Worm (Caenorhabditis elegans) whole organism, L1 larva: ENCODE results near the gene K08D12.8.

Source experiments
- C04F5.9 ChIP-seq: sonication (generic microtip); optimal IDR thresholded peaks from 2 replicates; lab custom pipeline; 2016; ENCODE audit warnings: missing genetic modification characterization, missing compliant biosample characterization
- C16A3.4 ChIP-seq: fragments of 150-350 bp; optimal IDR thresholded peaks from 2 replicates; lab custom pipeline; 2014; ENCODE audit warnings: missing biosample characterization, missing genetic modification characterization
- C34B4.2 ChIP-seq: sonication (generic microtip); optimal IDR thresholded peaks from 2 replicates; lab custom pipeline; 2017; ENCODE audit warnings: mild to moderate bottlenecking, missing genetic modification characterization, missing compliant biosample characterization
- F16B12.6 ChIP-seq: fragments of 150-350 bp; optimal IDR thresholded peaks from 2 replicates; lab custom pipeline; 2014; ENCODE audit warnings: missing biosample characterization, missing genetic modification characterization
- aha-1 ChIP-seq: fragments of 150-350 bp; optimal IDR thresholded peaks from 2 replicates; lab custom pipeline; 2014; ENCODE audit warnings: missing biosample characterization, missing genetic modification characterization
- ama-1 ChIP-seq: fragments of 150-350 bp; optimal IDR thresholded peaks from 2 replicates; lab custom pipeline; 2014
- blmp-1 ChIP-seq: fragments of 150-350 bp; optimal IDR thresholded peaks from 2 replicates; lab custom pipeline; 2014; ENCODE audit warnings: missing biosample characterization, missing genetic modification characterization
- ceh-63 ChIP-seq: fragments of 200-800 bp; sonication (Bioruptor generic); optimal IDR thresholded peaks from 2 replicates; lab custom pipeline; 2018; ENCODE audit warnings: mild to moderate bottlenecking, missing genetic modification characterization, missing compliant biosample characterization
- ceh-8 ChIP-seq: fragments of 200-800 bp; sonication (Bioruptor generic); optimal IDR thresholded peaks from 2 replicates; lab custom pipeline; 2018; ENCODE audit warnings: mild to moderate bottlenecking, missing genetic modification characterization, moderate library complexity, missing compliant biosample characterization
- ceh-82 ChIP-seq, 3 experiments: fragments of 150-350 bp in 1 of 3; sonication (generic microtip) in 2 of 3; optimal IDR thresholded peaks; 2 replicates each; lab custom pipeline; 2014 to 2017; ENCODE audit warnings: missing biosample characterization in 3 of 3, missing genetic modification characterization in 3 of 3
- ceh-90 ChIP-seq: sonication (generic microtip); optimal IDR thresholded peaks from 2 replicates; lab custom pipeline; 2016; ENCODE audit warnings: missing genetic modification characterization, missing compliant biosample characterization
- ces-1 ChIP-seq: fragments of 150-350 bp; optimal IDR thresholded peaks from 2 replicates; lab custom pipeline; 2014; ENCODE audit warnings: missing biosample characterization, missing genetic modification reagents, missing genetic modification characterization
- dsc-1 ChIP-seq: sonication (generic microtip); optimal IDR thresholded peaks from 2 replicates; lab custom pipeline; 2016; ENCODE audit warnings: mild to moderate bottlenecking, missing genetic modification characterization, missing compliant biosample characterization
- efl-1 ChIP-seq, 4 experiments: fragments of 150-350 bp; optimal IDR thresholded peaks in 3 of 4; peaks in 1 of 4; 1 replicate in 1 of 4; 2 replicates in 3 of 4; lab custom pipeline; 2014; ENCODE audit warnings: missing biosample characterization in 2 of 4, missing genetic modification characterization in 2 of 4, missing genetic modification reagents in 2 of 4
- elt-2 ChIP-seq: sonication (generic microtip); optimal IDR thresholded peaks from 2 replicates; lab custom pipeline; 2016; ENCODE audit warnings: missing genetic modification characterization, mild to moderate bottlenecking, inconsistent platforms, missing compliant biosample characterization, missing genetic modification reagents
- fkh-10 ChIP-seq: sonication (generic microtip); optimal IDR thresholded peaks from 2 replicates; lab custom pipeline; 2017; ENCODE audit warnings: missing biosample characterization, missing genetic modification reagents, missing genetic modification characterization
- fkh-8 ChIP-seq: sonication (generic microtip); optimal IDR thresholded peaks from 2 replicates; lab custom pipeline; 2016; ENCODE audit warnings: mild to moderate bottlenecking, missing genetic modification characterization, missing compliant biosample characterization
- fos-1 ChIP-seq: fragments of 150-350 bp; optimal IDR thresholded peaks from 2 replicates; lab custom pipeline; 2014; ENCODE audit warnings: missing biosample characterization, missing genetic modification characterization
- hlh-4 ChIP-seq: sonication (generic microtip); optimal IDR thresholded peaks from 2 replicates; lab custom pipeline; 2016; ENCODE audit warnings: mild to moderate bottlenecking, missing genetic modification characterization, missing compliant biosample characterization
- hpl-2 ChIP-seq: fragments of 150-350 bp; optimal IDR thresholded peaks from 2 replicates; lab custom pipeline; 2014; ENCODE audit warnings: missing biosample characterization, missing genetic modification reagents, missing genetic modification characterization
- irx-1 ChIP-seq: sonication (generic microtip); optimal IDR thresholded peaks from 2 replicates; lab custom pipeline; 2016; ENCODE audit warnings: missing genetic modification characterization, missing compliant biosample characterization
- lin-14 ChIP-seq: fragments of 200-800 bp; sonication (Bioruptor generic); optimal IDR thresholded peaks from 2 replicates; lab custom pipeline; 2018; ENCODE audit warnings: mild to moderate bottlenecking, missing genetic modification characterization, moderate library complexity, missing compliant biosample characterization
- mab-9 ChIP-seq: fragments of 200-800 bp; sonication (Bioruptor generic); IDR thresholded peaks from 2 replicates; pipeline ENCODE4 v1.3.6; 2022; ENCODE audit warnings: missing genetic modification reagents, missing genetic modification characterization, missing compliant biosample characterization
- mef-2 ChIP-seq: fragments of 150-350 bp; optimal IDR thresholded peaks from 2 replicates; lab custom pipeline; 2014; ENCODE audit warnings: missing biosample characterization, missing genetic modification characterization
- nhr-11 ChIP-seq: fragments of 150-350 bp; optimal IDR thresholded peaks from 2 replicates; lab custom pipeline; 2014; ENCODE audit warnings: missing biosample characterization, missing genetic modification characterization
- nhr-19 ChIP-seq: fragments of 200-800 bp; sonication (Bioruptor generic); conservative IDR thresholded peaks from 2 replicates; pipeline ENCODE4 v1.3.6; 2022; ENCODE audit warnings: missing genetic modification characterization, missing compliant biosample characterization
- nhr-20 ChIP-seq: sonication (generic microtip); optimal IDR thresholded peaks from 2 replicates; lab custom pipeline; 2016; ENCODE audit warnings: mild to moderate bottlenecking, missing genetic modification characterization, missing compliant biosample characterization
- nhr-28 ChIP-seq: fragments of 150-350 bp; optimal IDR thresholded peaks from 2 replicates; lab custom pipeline; 2014; ENCODE audit warnings: missing biosample characterization, missing genetic modification characterization
- nhr-47 ChIP-seq: sonication (generic microtip); optimal IDR thresholded peaks from 2 replicates; lab custom pipeline; 2016; ENCODE audit warnings: mild to moderate bottlenecking, missing genetic modification characterization, moderate library complexity, missing compliant biosample characterization
- nhr-71 ChIP-seq: sonication (generic microtip); optimal IDR thresholded peaks from 2 replicates; lab custom pipeline; 2016; ENCODE audit warnings: mild to moderate bottlenecking, missing genetic modification characterization, moderate library complexity, missing compliant biosample characterization
- nhr-84 ChIP-seq: sonication (generic microtip); optimal IDR thresholded peaks from 2 replicates; lab custom pipeline; 2017; ENCODE audit warnings: missing biosample characterization, missing genetic modification characterization
- pag-3 ChIP-seq: sonication (generic microtip); optimal IDR thresholded peaks from 2 replicates; lab custom pipeline; 2017; ENCODE audit warnings: missing genetic modification characterization, mild to moderate bottlenecking, missing compliant biosample characterization, antibody characterized with exemption, borderline replicate concordance; ENCODE audit not compliant: insufficient read depth
- pax-3 ChIP-seq: fragments of 200-800 bp; sonication (Bioruptor generic); optimal IDR thresholded peaks from 2 replicates; lab custom pipeline; 2018; ENCODE audit warnings: mild to moderate bottlenecking, missing genetic modification characterization, moderate library complexity, missing compliant biosample characterization
- skn-1 ChIP-seq: fragments of 150-350 bp; optimal IDR thresholded peaks from 2 replicates; lab custom pipeline; 2014; ENCODE audit warnings: missing biosample characterization, missing genetic modification characterization
- snpc-4 ChIP-seq: fragments of 150-350 bp; optimal IDR thresholded peaks from 2 replicates; lab custom pipeline; 2014; ENCODE audit warnings: missing biosample characterization, missing genetic modification characterization
- sox-4 ChIP-seq: sonication (generic microtip); optimal IDR thresholded peaks from 2 replicates; lab custom pipeline; 2016; ENCODE audit warnings: missing genetic modification characterization, missing compliant biosample characterization
- sptf-1 ChIP-seq: fragments of 150-350 bp; optimal IDR thresholded peaks from 2 replicates; lab custom pipeline; 2014; ENCODE audit warnings: missing biosample characterization, missing genetic modification characterization
- sup-37 ChIP-seq: fragments of 200-800 bp; sonication (Bioruptor generic); optimal IDR thresholded peaks from 2 replicates; lab custom pipeline; 2018; ENCODE audit warnings: mild to moderate bottlenecking, missing genetic modification characterization, missing compliant biosample characterization
- swsn-7 ChIP-seq: sonication (generic microtip); optimal IDR thresholded peaks from 2 replicates; lab custom pipeline; 2016; ENCODE audit warnings: missing genetic modification characterization, missing compliant biosample characterization
- tlp-1 ChIP-seq: fragments of 150-350 bp; optimal IDR thresholded peaks from 2 replicates; lab custom pipeline; 2014; ENCODE audit warnings: missing biosample characterization, missing genetic modification characterization
- unc-130 ChIP-seq: fragments of 150-350 bp; optimal IDR thresholded peaks from 2 replicates; lab custom pipeline; 2017; ENCODE audit warnings: missing biosample characterization, missing genetic modification characterization, inconsistent platforms
- unc-30 ChIP-seq: sonication (generic microtip); optimal IDR thresholded peaks from 2 replicates; lab custom pipeline; 2017; ENCODE audit warnings: missing biosample characterization, missing genetic modification characterization
- unc-86 ChIP-seq: sonication (generic microtip); optimal IDR thresholded peaks from 2 replicates; lab custom pipeline; 2016; ENCODE audit warnings: missing genetic modification characterization, missing compliant biosample characterization
- unc-98 ChIP-seq: fragments of 200-800 bp; sonication (Bioruptor generic); IDR thresholded peaks from 2 replicates; pipeline ENCODE4 v1.3.6; 2022; ENCODE audit warnings: missing genetic modification characterization, missing compliant biosample characterization
- vab-15 ChIP-seq: sonication (generic microtip); optimal IDR thresholded peaks from 2 replicates; lab custom pipeline; 2017; ENCODE audit warnings: missing genotype, mild to moderate bottlenecking, missing genetic modification characterization, missing compliant biosample characterization
- xbp-1 ChIP-seq: sonication (generic microtip); optimal IDR thresholded peaks from 2 replicates; lab custom pipeline; 2016; ENCODE audit warnings: missing genetic modification characterization, missing compliant biosample characterization
- zip-4 ChIP-seq: fragments of 200-800 bp; sonication (Bioruptor generic); optimal IDR thresholded peaks from 2 replicates; lab custom pipeline; 2018; ENCODE audit warnings: mild to moderate bottlenecking, missing genetic modification characterization, moderate library complexity, missing compliant biosample characterization
- ztf-11 ChIP-seq, 2 experiments: sonication (generic microtip); optimal IDR thresholded peaks; 2 replicates each; lab custom pipeline; 2016 to 2017; ENCODE audit warnings: missing genetic modification characterization in 2 of 2, missing biosample characterization in 1 of 2, missing compliant biosample characterization in 1 of 2

K08D12.8 gene

DNA sequence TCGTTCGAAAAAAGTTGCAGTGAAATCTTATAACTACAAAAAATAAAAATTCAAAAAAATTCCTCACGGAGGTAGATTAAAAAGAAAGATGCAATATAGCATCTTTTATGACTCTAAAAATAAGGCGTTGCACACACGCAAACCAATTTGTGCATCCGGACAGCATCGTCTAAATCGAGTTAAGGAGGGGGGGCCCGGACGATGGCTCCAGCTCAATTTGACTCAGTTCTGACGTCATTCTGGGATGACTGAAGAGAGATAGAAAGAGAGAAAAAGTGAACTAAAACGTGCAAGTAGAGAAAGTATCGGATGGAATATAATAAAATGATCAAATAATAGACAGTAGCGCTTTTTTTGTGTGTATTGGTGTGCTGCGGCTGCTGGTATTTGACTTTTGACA lies 40.0 kb downstream of the K08D12.8 start (continued):
- TF ChIP-seq irx-1 (tag; lab: Kevin White, UChicago) (no peak), unc-86 (tag; lab: Kevin White, UChicago) (no peak), lin-14 (GFP tag; lab: Kevin White, UChicago) (peak; percentile 94), aha-1 (no peak), fkh-8 (tag; lab: Kevin White, UChicago) (no peak), ceh-8 (GFP tag; lab: Kevin White, UChicago) (peak; percentile 31), tlp-1 (tag; lab: Kevin White, UChicago) (no peak), ama-1 (lab: Kevin White, UChicago) (no peak), elt-2 (tag; lab: Kevin White, UChicago) (no peak), skn-1 (tag; lab: Kevin White, UChicago) (no peak), ceh-82 (tag; optimal IDR thresholded peaks at IDR 0.05; lab: Kevin White, UChicago) (peak in 2 of 3 experiments; percentile 16 to 30), hpl-2 (GFP tag; lab: Kevin White, UChicago) (no peak), hlh-4 (tag; lab: Kevin White, UChicago) (no peak), ceh-90 (no peak), ceh-63 (GFP tag; lab: Kevin White, UChicago) (no peak), zip-4 (GFP tag; lab: Kevin White, UChicago) (no peak), C16A3.4 (tag; lab: Kevin White, UChicago) (no peak), nhr-19 (GFP tag; lab: Robert Waterston, UW) (no peak), blmp-1 (no peak), unc-30 (tag; lab: Kevin White, UChicago) (no peak), fos-1 (tag; lab: Kevin White, UChicago) (no peak), C04F5.9 (tag; lab: Kevin White, UChicago) (no peak), C34B4.2 (tag; lab: Kevin White, UChicago) (no peak), mab-9 (GFP tag; lab: Robert Waterston, UW) (no peak), ztf-11 (tag; optimal IDR thresholded peaks at IDR 0.05; lab: Kevin White, UChicago) (no peak), sox-4 (no peak), snpc-4 (tag; lab: Kevin White, UChicago) (no peak), fkh-10 (GFP tag; lab: Kevin White, UChicago) (peak; percentile 41), nhr-84 (tag; lab: Kevin White, UChicago) (no peak), vab-15 (no peak), nhr-11 (tag; lab: Kevin White, UChicago) (no peak), mef-2 (tag; lab: Kevin White, UChicago) (no peak), nhr-47 (tag; lab: Kevin White, UChicago) (peak; percentile 55), nhr-71 (peak; percentile 63), pax-3 (tag; lab: Kevin White, UChicago) (no peak), unc-130 (tag; lab: Kevin White, UChicago) (no peak), ces-1 (peak; percentile 93), nhr-20 (tag; lab: Kevin White, UChicago) (no peak), dsc-1 (tag; lab: Kevin White, UChicago) (no peak), sup-37 (GFP tag; lab: Kevin White, UChicago) (no peak), pag-3 (tag; lab: Kevin White, UChicago) (no peak), xbp-1 (tag; lab: Kevin White, UChicago) (peak; percentile 22), nhr-28 (no peak)

ce11 chrIV:1768288-1768687 lies 42.3 kb downstream of the K08D12.8 start, which contains the start of gene col-108:
col-108 (plus strand) TSS chrIV:1768588.
- TF ChIP-seq zip-4 (GFP tag; lab: Kevin White, UChicago), result no peak
- TF ChIP-seq hpl-2 (GFP tag; lab: Kevin White, UChicago), result no peak
- no peak for TF ChIP-seq nhr-20 (tag; lab: Kevin White, UChicago)
- no peak for TF ChIP-seq C04F5.9 (tag; lab: Kevin White, UChicago)
- no peak for TF ChIP-seq swsn-7 (tag; lab: Kevin White, UChicago)
- TF ChIP-seq lin-14 (GFP tag; lab: Kevin White, UChicago), result no peak
- no peak for TF ChIP-seq ceh-63 (GFP tag; lab: Kevin White, UChicago)
- no peak for TF ChIP-seq efl-1 (optimal IDR thresholded peaks at IDR 0.05; lab: Kevin White, UChicago)
- no peak for TF ChIP-seq efl-1 (GFP tag; optimal IDR thresholded peaks at IDR 0.05 in 1 of 2; lab: Kevin White, UChicago)
- no peak for TF ChIP-seq ama-1 (lab: Kevin White, UChicago)
- TF ChIP-seq unc-98 (GFP tag; lab: Robert Waterston, UW), result no peak
- no peak for TF ChIP-seq sox-4
- TF ChIP-seq mab-9 (GFP tag; lab: Robert Waterston, UW), result no peak
- TF ChIP-seq F16B12.6 (tag; lab: Kevin White, UChicago), result no peak
- TF ChIP-seq unc-30 (tag; lab: Kevin White, UChicago), result no peak
- no peak for TF ChIP-seq C16A3.4 (tag; lab: Kevin White, UChicago)
- TF ChIP-seq sptf-1 (tag; lab: Kevin White, UChicago), result no peak
- no peak for TF ChIP-seq ztf-11 (tag; optimal IDR thresholded peaks at IDR 0.05; lab: Kevin White, UChicago)
